Fruit fly (Drosophila melanogaster): ENCODE results near the gene Polr2A.

Gene Polr2A

dm6 chrX:11544110-11544950, 25.8 kb downstream of the Polr2A start (continued):
- TF ChIP-seq CG1647 (GFP tag; optimal IDR thresholded peaks at IDR 0.05) (no peak), prd (optimal IDR thresholded peaks at IDR 0.05) (no peak), prd (GFP tag; IDR thresholded peaks at IDR 0.05) (peak; percentile 24; the same call in 1 of the 3 replicates), eyg (GFP tag; optimal IDR thresholded peaks at IDR 0.05) (no peak), CG17829 (tag; optimal IDR thresholded peaks at IDR 0.05) (peak; percentile 21), D19A (tag; optimal IDR thresholded peaks at IDR 0.05) (peak; percentile 28), CG16815 (GFP tag; optimal IDR thresholded peaks at IDR 0.05) (peak; percentile 3), CG8388 (GFP tag; optimal IDR thresholded peaks at IDR 0.05) (peak; percentile 30), nmo (GFP tag; optimal IDR thresholded peaks at IDR 0.05) (peak; percentile 45), CG6689 (GFP tag; IDR thresholded peaks at IDR 0.05) (0 out of 2 replicates have a peak, but pooled peaks have one; percentile 10), CG7745 (tag; optimal IDR thresholded peaks at IDR 0.05) (no peak), trem (tag; optimal IDR thresholded peaks at IDR 0.05) (peak; percentile 18), CG11504 (tag; optimal IDR thresholded peaks at IDR 0.05) (peak; percentile 27), sd (tag; optimal IDR thresholded peaks at IDR 0.05) (peak; percentile 44), zfh1 (GFP tag; IDR thresholded peaks at IDR 0.05) (0 out of 3 replicates have a peak, but pooled peaks have one; percentile 19), CG18599 (GFP tag; optimal IDR thresholded peaks at IDR 0.05) (no peak), CG12391 (tag; optimal IDR thresholded peaks at IDR 0.05) (peak; percentile 44), CG8290 (GFP tag; optimal IDR thresholded peaks at IDR 0.05) (no peak), CG8290 (tag; optimal IDR thresholded peaks at IDR 0.05) (peak in 1 of 2 experiments; percentile 71), psq (GFP tag; optimal IDR thresholded peaks at IDR 0.05) (no peak), row (GFP tag; IDR thresholded peaks at IDR 0.05) (peak; percentile 51; the same call in 2 of the 3 replicates), CG18262 (tag; optimal IDR thresholded peaks at IDR 0.05) (peak; percentile 63), gem (tag; optimal IDR thresholded peaks at IDR 0.05) (peak; percentile 61), nom (GFP tag; optimal IDR thresholded peaks at IDR 0.05) (peak; percentile 35), dysf (GFP tag; IDR thresholded peaks at IDR 0.05) (0 out of 3 replicates have a peak, but pooled peaks have one; percentile 24), lola (GFP tag; optimal IDR thresholded peaks at IDR 0.05) (peak in 1 of 3 experiments; percentile 44), CG32772 (GFP tag; IDR thresholded peaks at IDR 0.05) (0 out of 2 replicates have a peak, but pooled peaks have one; percentile 8), Max (GFP tag; optimal IDR thresholded peaks at IDR 0.05) (no peak), CG17328 (GFP tag; IDR thresholded peaks at IDR 0.05) (0 out of 2 replicates have a peak, but pooled peaks have one; percentile 6), CG3407 (GFP tag; optimal IDR thresholded peaks at IDR 0.05) (no peak), phol (tag; optimal IDR thresholded peaks at IDR 0.05) (peak; percentile 42), CG6254 (GFP tag; optimal IDR thresholded peaks at IDR 0.05) (no peak), unpg (GFP tag; optimal IDR thresholded peaks at IDR 0.05) (peak; percentile 23), CG7372 (GFP tag; IDR thresholded peaks at IDR 0.05) (no peak), CG11695 (GFP tag; IDR thresholded peaks at IDR 0.05) (0 out of 3 replicates have a peak, but pooled peaks have one; percentile 21), CG10979 (tag; optimal IDR thresholded peaks at IDR 0.05) (peak; percentile 51), CG14710 (tag; optimal IDR thresholded peaks at IDR 0.05) (peak; percentile 49), dmrt11E (tag; optimal IDR thresholded peaks at IDR 0.05) (peak; percentile 66), CG1832 (GFP tag; optimal IDR thresholded peaks at IDR 0.05) (peak; percentile 45), ewg (GFP tag; optimal IDR thresholded peaks at IDR 0.05) (no peak), YL-1 (GFP tag; optimal IDR thresholded peaks at IDR 0.05) (no peak), Blimp-1 (GFP tag; optimal IDR thresholded peaks at IDR 0.05) (peak; percentile 37), Eip74EF (GFP tag; optimal IDR thresholded peaks at IDR 0.05) (no peak), Chrac-16 (GFP tag; optimal IDR thresholded peaks at IDR 0.05) (peak; percentile 6), CG2678 (tag; optimal IDR thresholded peaks at IDR 0.05) (no peak), grau (tag; optimal IDR thresholded peaks at IDR 0.05) (no peak), CG8924 (tag; optimal IDR thresholded peaks at IDR 0.05) (no peak)

All from whole organism, embryonic.